Fruit fly (Drosophila melanogaster) whole organism, wandering third instar larva: Measurements from ENCODE around the gene CG31642.

Experiments used
- Abd-B ChIP-seq: fragments of >200 bp; optimal IDR thresholded peaks from 2 replicates; lab custom pipeline; 2017; ENCODE audit warnings: missing biosample characterization, missing genetic modification characterization
- CG32264 ChIP-seq: fragments of 200-800 bp; sonication (Bioruptor generic); optimal IDR thresholded peaks from 2 replicates; lab custom pipeline; 2016; ENCODE audit warnings: missing biosample characterization, missing genetic modification characterization
- CG9705 ChIP-seq: fragments of 200-800 bp; sonication (Bioruptor generic); optimal IDR thresholded peaks from 2 replicates; lab custom pipeline; 2018; ENCODE audit warnings: missing biosample characterization, mild to moderate bottlenecking, missing genetic modification characterization
- CrebA ChIP-seq: fragments of 200-800 bp; sonication (Bioruptor generic); optimal IDR thresholded peaks from 2 replicates; lab custom pipeline; 2016; ENCODE audit warnings: missing biosample characterization, mild to moderate bottlenecking, missing genetic modification characterization, borderline replicate concordance
- Dfd ChIP-seq: fragments of >200 bp; optimal IDR thresholded peaks from 2 replicates; lab custom pipeline; 2017; ENCODE audit warnings: missing biosample characterization, missing genetic modification characterization
- Dif ChIP-seq: fragments of 200-275, 200-300 bp; sonication (Bioruptor generic); optimal IDR thresholded peaks from 2 replicates; lab custom pipeline; 2018; ENCODE audit warnings: missing biosample characterization, missing genetic modification characterization; ENCODE audit not compliant: partially characterized antibody
- GATAd ChIP-seq: sonication (Bioruptor generic); optimal IDR thresholded peaks from 2 replicates; lab custom pipeline; 2016; ENCODE audit warnings: missing biosample characterization, missing genetic modification characterization
- HLH106 ChIP-seq: fragments of 200-800 bp; optimal IDR thresholded peaks from 3 replicates; lab custom pipeline; 2019; ENCODE audit warnings: missing biosample characterization, mild to moderate bottlenecking, missing genetic modification characterization, moderate library complexity
- Hnf4 ChIP-seq: fragments of 200-800 bp; sonication (Bioruptor generic); optimal IDR thresholded peaks from 2 replicates; lab custom pipeline; 2016; ENCODE audit warnings: missing biosample characterization, mild to moderate bottlenecking, missing genetic modification characterization
- Hr78 ChIP-seq: fragments of >200 bp; optimal IDR thresholded peaks from 2 replicates; lab custom pipeline; 2017; ENCODE audit warnings: missing biosample characterization, missing genetic modification characterization
- Hr83 ChIP-seq: fragments of 200-300 bp; sonication (Bioruptor generic); optimal IDR thresholded peaks from 2 replicates; lab custom pipeline; 2016; ENCODE audit warnings: missing biosample characterization, mild to moderate bottlenecking, missing genetic modification characterization, moderate library complexity; ENCODE audit not compliant: poor library complexity, severe bottlenecking
- Jra ChIP-seq: sonication (Bioruptor generic); optimal IDR thresholded peaks from 2 replicates; lab custom pipeline; 2016; ENCODE audit warnings: missing biosample characterization, missing genetic modification characterization
- Mio ChIP-seq: sonication (Bioruptor generic); optimal IDR thresholded peaks from 2 replicates; lab custom pipeline; 2016; ENCODE audit warnings: missing biosample characterization, missing genetic modification characterization
- N ChIP-seq: fragments of >200 bp; optimal IDR thresholded peaks from 2 replicates; lab custom pipeline; 2018; ENCODE audit warnings: missing biosample characterization, missing external identifiers, missing genetic modification characterization
- OdsH ChIP-seq: fragments of 200-800 bp; sonication (Bioruptor generic); optimal IDR thresholded peaks from 2 replicates; lab custom pipeline; 2016; ENCODE audit warnings: missing biosample characterization, mild to moderate bottlenecking, missing genetic modification characterization
- Rel ChIP-seq, 2 experiments: fragments of 200-800 bp; sonication (Bioruptor generic) in 1 of 2; optimal IDR thresholded peaks; 2 replicates in 1 of 2; 3 replicates in 1 of 2; lab custom pipeline; 2016 to 2019; ENCODE audit warnings: mild to moderate bottlenecking in 2 of 2, missing biosample characterization in 2 of 2, missing genetic modification characterization in 2 of 2, moderate library complexity in 1 of 2
- Sp1 ChIP-seq: fragments of 200-800 bp; sonication (Bioruptor generic); optimal IDR thresholded peaks from 3 replicates; lab custom pipeline; 2019; ENCODE audit warnings: missing biosample characterization, mild to moderate bottlenecking, missing genetic modification characterization, moderate library complexity
- br ChIP-seq: fragments of 200-800 bp; sonication (Bioruptor generic); optimal IDR thresholded peaks from 2 replicates; lab custom pipeline; 2016; ENCODE audit warnings: missing biosample characterization, missing genetic modification characterization
- brk ChIP-seq: fragments of 200-800 bp; sonication (Bioruptor generic); optimal IDR thresholded peaks from 2 replicates; lab custom pipeline; 2016; ENCODE audit warnings: missing biosample characterization, mild to moderate bottlenecking, missing genetic modification characterization
- dl ChIP-seq, 2 experiments: fragments of 175-275, 200-275 bp in 1 of 2; fragments of 200-275 bp in 1 of 2; sonication (Bioruptor generic); optimal IDR thresholded peaks; lab custom pipeline; 2018; ENCODE audit warnings: mild to moderate bottlenecking in 2 of 2, missing biosample characterization in 2 of 2, missing genetic modification characterization in 2 of 2, moderate library complexity in 2 of 2; ENCODE audit not compliant: partially characterized antibody in 2 of 2, insufficient read depth in 1 of 2
- dmrt93B ChIP-seq: fragments of 200-800 bp; sonication (Bioruptor generic); optimal IDR thresholded peaks from 2 replicates; lab custom pipeline; 2018; ENCODE audit warnings: missing biosample characterization, mild to moderate bottlenecking, missing genetic modification characterization
- dsf ChIP-seq: sonication (Bioruptor generic); optimal IDR thresholded peaks from 2 replicates; lab custom pipeline; 2016; ENCODE audit warnings: missing biosample characterization, missing genetic modification characterization, borderline replicate concordance
- ey ChIP-seq: fragments of 200-800 bp; sonication (Bioruptor generic); optimal IDR thresholded peaks from 2 replicates; lab custom pipeline; 2016; ENCODE audit warnings: missing biosample characterization, missing genetic modification characterization
- foxo ChIP-seq, 2 experiments: fragments of 200-800 bp; sonication (Bioruptor generic); optimal IDR thresholded peaks; 2 replicates in 1 of 2; 3 replicates in 1 of 2; lab custom pipeline; 2016 to 2017; ENCODE audit warnings: missing biosample characterization in 2 of 2, missing genetic modification characterization in 2 of 2
- h ChIP-seq: fragments of 200-800 bp; sonication (Bioruptor generic); optimal IDR thresholded peaks from 3 replicates; lab custom pipeline; 2016; ENCODE audit warnings: missing biosample characterization, mild to moderate bottlenecking, missing genetic modification characterization
- jim ChIP-seq: fragments of 175-275, 200-325 bp; sonication (Bioruptor generic); optimal IDR thresholded peaks from 2 replicates; lab custom pipeline; 2016; ENCODE audit warnings: missing biosample characterization, mild to moderate bottlenecking, missing genetic modification characterization
- lola ChIP-seq: fragments of >200 bp; optimal IDR thresholded peaks from 2 replicates; lab custom pipeline; 2017; ENCODE audit warnings: missing biosample characterization, missing genetic modification characterization
- pan ChIP-seq: fragments of >200 bp; optimal IDR thresholded peaks from 2 replicates; lab custom pipeline; 2017
- rgr ChIP-seq: fragments of 200-800 bp; sonication (Bioruptor generic); optimal IDR thresholded peaks from 3 replicates; lab custom pipeline; 2016; ENCODE audit warnings: missing biosample characterization, mild to moderate bottlenecking, missing genetic modification characterization
- sage ChIP-seq: fragments of 200-800 bp; sonication (Bioruptor generic); optimal IDR thresholded peaks from 2 replicates; lab custom pipeline; 2016; ENCODE audit warnings: missing biosample characterization, mild to moderate bottlenecking, missing genetic modification characterization
- sv ChIP-seq: fragments of 200-800 bp; sonication (Bioruptor generic); optimal IDR thresholded peaks from 3 replicates; lab custom pipeline; 2016; ENCODE audit warnings: missing biosample characterization, missing genetic modification characterization
- usp ChIP-seq: fragments of >200 bp; optimal IDR thresholded peaks from 2 replicates; lab custom pipeline; 2017; ENCODE audit warnings: missing biosample characterization, missing genetic modification characterization
- woc ChIP-seq: sonication (Bioruptor generic); optimal IDR thresholded peaks from 2 replicates; lab custom pipeline; 2016; ENCODE audit warnings: missing biosample characterization, mild to moderate bottlenecking, missing genetic modification characterization

CG31642 gene

dm6 chr2L:6089604-6090198, 28.6 kb upstream of the CG31642 start:
- TF ChIP-seq Rel (GFP tag; optimal IDR thresholded peaks at IDR 0.05; lab: Kevin White, UChicago): no peak
- peak; percentile 88 for TF ChIP-seq Rel (tag; optimal IDR thresholded peaks at IDR 0.05; lab: Kevin White, UChicago)
- no peak for TF ChIP-seq woc (GFP tag; lab: Kevin White, UChicago)
- TF ChIP-seq, all 38 proteins: peak for 1

- TF ChIP-seq Rel (GFP tag; optimal IDR thresholded peaks at IDR 0.05; lab: Kevin White, UChicago) (no peak), Rel (tag; optimal IDR thresholded peaks at IDR 0.05; lab: Kevin White, UChicago) (peak; percentile 82), Sp1 (GFP tag; lab: Kevin White, UChicago) (no peak), foxo (GFP tag; optimal IDR thresholded peaks at IDR 0.05; lab: Kevin White, UChicago) (no peak), ey (GFP tag; lab: Kevin White, UChicago) (no peak)
Measured at dm6 chr2L:6090365-6090764, 27.9 kb upstream of the CG31642 start.

dm6 chr2L:6090786-6091716, 27.3 kb upstream of the CG31642 start, which contains the start of gene CG45075:
Gene CG45075 (plus strand): TSS chr2L:6091412.
- peak; percentile 29 for TF ChIP-seq Dfd (GFP tag; lab: Kevin White, UChicago)
- TF ChIP-seq dsf: no peak
- TF ChIP-seq brk (GFP tag; lab: Kevin White, UChicago): no peak
- no peak for TF ChIP-seq dmrt93B (GFP tag; lab: Kevin White, UChicago)

dm6 chr2L:6092300-6092699, 26.0 kb upstream of the CG31642 start:
- no peak for TF ChIP-seq CG9705
- no peak for TF ChIP-seq sage (GFP tag; lab: Kevin White, UChicago)
- no peak for TF ChIP-seq Mio
- no peak for TF ChIP-seq brk (GFP tag; lab: Kevin White, UChicago)
- no peak for TF ChIP-seq rgr (GFP tag; lab: Kevin White, UChicago)
- TF ChIP-seq jim: no peak
- no peak for TF ChIP-seq Hnf4 (GFP tag; lab: Kevin White, UChicago)
- TF ChIP-seq lola (GFP tag; lab: Kevin White, UChicago): no peak
- TF ChIP-seq OdsH: no peak
- TF ChIP-seq dmrt93B (GFP tag; lab: Kevin White, UChicago): no peak
- no peak for TF ChIP-seq dsf
- TF ChIP-seq N (GFP tag; lab: Kevin White, UChicago): no peak
- TF ChIP-seq ey (GFP tag; lab: Kevin White, UChicago): no peak
- TF ChIP-seq foxo (GFP tag; optimal IDR thresholded peaks at IDR 0.05; lab: Kevin White, UChicago): no peak
- no peak for TF ChIP-seq sv (GFP tag; lab: Kevin White, UChicago)
- no peak for TF ChIP-seq CG32264
- TF ChIP-seq woc (GFP tag; lab: Kevin White, UChicago): no peak
- TF ChIP-seq Rel (GFP tag; optimal IDR thresholded peaks at IDR 0.05; lab: Kevin White, UChicago): no peak
- TF ChIP-seq Rel (tag; optimal IDR thresholded peaks at IDR 0.05; lab: Kevin White, UChicago): no peak

- no peak for TF ChIP-seq Hr78
- no peak for TF ChIP-seq Abd-B (GFP tag; lab: Kevin White, UChicago)
- no peak for TF ChIP-seq pan (lab: Kevin White, UChicago)
- no peak for TF ChIP-seq CG32264
- peak; percentile 68 for TF ChIP-seq woc (GFP tag; lab: Kevin White, UChicago)
- peak; percentile 0 for TF ChIP-seq HLH106 (tag; lab: Kevin White, UChicago)
- TF ChIP-seq Rel (GFP tag; optimal IDR thresholded peaks at IDR 0.05; lab: Kevin White, UChicago): no peak
- TF ChIP-seq Rel (tag; optimal IDR thresholded peaks at IDR 0.05; lab: Kevin White, UChicago): peak; percentile 28
- no peak for TF ChIP-seq br (GFP tag; lab: Kevin White, UChicago)
- TF ChIP-seq Sp1 (GFP tag; lab: Kevin White, UChicago): no peak
- peak; percentile 84 for TF ChIP-seq Dif
- no peak for TF ChIP-seq GATAd (GFP tag; lab: Kevin White, UChicago)
- TF ChIP-seq CG9705: no peak
- no peak for TF ChIP-seq sage (GFP tag; lab: Kevin White, UChicago)
- TF ChIP-seq sv (GFP tag; lab: Kevin White, UChicago): no peak
- no peak for TF ChIP-seq dsf
- no peak for TF ChIP-seq Dfd (GFP tag; lab: Kevin White, UChicago)
- no peak for TF ChIP-seq CrebA (GFP tag; lab: Kevin White, UChicago)
- TF ChIP-seq Hnf4 (GFP tag; lab: Kevin White, UChicago): peak; percentile 9
- peak; percentile 13 for TF ChIP-seq Hr83 (GFP tag; lab: Kevin White, UChicago)
- TF ChIP-seq dl (GFP tag; optimal IDR thresholded peaks at IDR 0.05; lab: Kevin White, UChicago; ENCODE audit: insufficient read depth in 1 of 2, partially characterized antibody in 2 of 2): peak in 1 of 2 experiments; percentile 53
- TF ChIP-seq rgr (GFP tag; lab: Kevin White, UChicago): no peak
- peak; percentile 40 for TF ChIP-seq h (GFP tag; lab: Kevin White, UChicago)
- peak in 1 of 2 experiments; percentile 15 for TF ChIP-seq foxo (GFP tag; optimal IDR thresholded peaks at IDR 0.05; lab: Kevin White, UChicago)
- no peak for TF ChIP-seq Jra (GFP tag; lab: Kevin White, UChicago)
- TF ChIP-seq jim: peak; percentile 40
- no peak for TF ChIP-seq lola (GFP tag; lab: Kevin White, UChicago)
- TF ChIP-seq Mio: no peak
- TF ChIP-seq usp (GFP tag; lab: Kevin White, UChicago): no peak
Measured at dm6 chr2L:6098479-6099269, 19.6 kb upstream of the CG31642 start, which contains the start of gene CG9175. Gene CG9175 (minus strand): TSS chr2L:6098966.
